Fruit fly (Drosophila melanogaster) S2 (cell line): ENCODE data around the gene CG6749.

Experiments
- CG8478 ChIP-seq: fragments of >200 bp; optimal IDR thresholded peaks from 2 replicates; lab custom pipeline; 2018
- CTCF ChIP-seq, 2 experiments: fragments of >200 bp; optimal IDR thresholded peaks; 2 replicates each; lab custom pipeline; 2018

dm6 chr3L:9762036-9762597, 28.5 kb upstream of the CG6749 start:
- no peak for TF ChIP-seq CG8478 (lab: Kevin White, UChicago)
- no peak for TF ChIP-seq CTCF (optimal IDR thresholded peaks at IDR 0.05; lab: Kevin White, UChicago)
